Fruit fly (Drosophila melanogaster): ENCODE data around the gene noc.

The noc gene

dm6 chr2L:14496892-14497291 lies 6.2 kb downstream of the noc start:
- TF ChIP-seq Pif1B (GFP tag; optimal IDR thresholded peaks at IDR 0.05): no peak
- no peak for TF ChIP-seq CG8301 (tag; optimal IDR thresholded peaks at IDR 0.05)
- no peak for TF ChIP-seq CG34367 (tag; optimal IDR thresholded peaks at IDR 0.05)
- no peak for TF ChIP-seq CG9948 (tag; optimal IDR thresholded peaks at IDR 0.05)
- no peak for TF ChIP-seq D1 (tag; optimal IDR thresholded peaks at IDR 0.05)
- no peak for TF ChIP-seq CG8159 (tag; optimal IDR thresholded peaks at IDR 0.05)

dm6 chr2L:14497459-14498258 lies 7.0 kb downstream of the noc start:
- TF ChIP-seq Ets98B (GFP tag; IDR thresholded peaks at IDR 0.05) (no peak), Pif1B (GFP tag; optimal IDR thresholded peaks at IDR 0.05) (no peak), D1 (tag; optimal IDR thresholded peaks at IDR 0.05) (no peak), fd96Ca (GFP tag; IDR thresholded peaks at IDR 0.05) (no peak), CG17806 (tag; optimal IDR thresholded peaks at IDR 0.05) (no peak), EcR (GFP tag; optimal IDR thresholded peaks at IDR 0.05) (no peak), CG8301 (tag; optimal IDR thresholded peaks at IDR 0.05) (no peak), CG32121 (GFP tag; IDR thresholded peaks at IDR 0.05) (no peak), CG13204 (GFP tag; optimal IDR thresholded peaks at IDR 0.05) (no peak), CG12605 (GFP tag; IDR thresholded peaks at IDR 0.05) (no peak), CG14655 (GFP tag; optimal IDR thresholded peaks at IDR 0.05) (no peak), gl (tag; optimal IDR thresholded peaks at IDR 0.05) (no peak), CG15710 (tag; optimal IDR thresholded peaks at IDR 0.05) (no peak), CG4496 (GFP tag; IDR thresholded peaks at IDR 0.05) (no peak)

dm6 chr2L:14498445-14499062 lies 7.9 kb downstream of the noc start:
- 0 out of 3 replicates have a peak, but pooled peaks have one; percentile 19 for TF ChIP-seq fd96Ca (GFP tag; IDR thresholded peaks at IDR 0.05)
- no peak for TF ChIP-seq CG34367 (tag; optimal IDR thresholded peaks at IDR 0.05)
- no peak for TF ChIP-seq rn (GFP tag; IDR thresholded peaks at IDR 0.05)
- TF ChIP-seq CG9948 (tag; optimal IDR thresholded peaks at IDR 0.05): no peak

- TF ChIP-seq Pif1A (GFP tag; optimal IDR thresholded peaks at IDR 0.05) (peak; percentile 20), CG14655 (GFP tag; optimal IDR thresholded peaks at IDR 0.05) (no peak), CG8159 (tag; optimal IDR thresholded peaks at IDR 0.05) (peak; percentile 22), gl (tag; optimal IDR thresholded peaks at IDR 0.05) (no peak), CG17806 (tag; optimal IDR thresholded peaks at IDR 0.05) (no peak), CG15710 (tag; optimal IDR thresholded peaks at IDR 0.05) (peak; percentile 5)
These were observed 8.4 kb downstream of the noc start for dm6 chr2L:14499078-14499477.

dm6 chr2L:14499497-14499896 lies 8.8 kb downstream of the noc start:
- TF ChIP-seq CG14655 (GFP tag; optimal IDR thresholded peaks at IDR 0.05) (no peak), CG34367 (tag; optimal IDR thresholded peaks at IDR 0.05) (no peak), gl (tag; optimal IDR thresholded peaks at IDR 0.05) (no peak), CG13204 (GFP tag; optimal IDR thresholded peaks at IDR 0.05) (peak; percentile 29), CG8301 (tag; optimal IDR thresholded peaks at IDR 0.05) (no peak), Pif1A (GFP tag; optimal IDR thresholded peaks at IDR 0.05) (no peak), fd96Ca (GFP tag; IDR thresholded peaks at IDR 0.05) (no peak), D1 (tag; optimal IDR thresholded peaks at IDR 0.05) (no peak), Ets98B (GFP tag; IDR thresholded peaks at IDR 0.05) (peak; percentile 26; the same call in 1 of the 2 replicates), CG17806 (tag; optimal IDR thresholded peaks at IDR 0.05) (no peak), rn (GFP tag; IDR thresholded peaks at IDR 0.05) (no peak), Pif1B (GFP tag; optimal IDR thresholded peaks at IDR 0.05) (no peak), CG10348 (GFP tag; IDR thresholded peaks at IDR 0.05) (no peak)

dm6 chr2L:14500383-14500782 lies 9.7 kb downstream of the noc start:
- TF ChIP-seq CG17806 (tag; optimal IDR thresholded peaks at IDR 0.05) (peak; percentile 1), CG13204 (GFP tag; optimal IDR thresholded peaks at IDR 0.05) (no peak), CG8301 (tag; optimal IDR thresholded peaks at IDR 0.05) (no peak), CG4496 (GFP tag; IDR thresholded peaks at IDR 0.05) (no peak), CG14655 (GFP tag; optimal IDR thresholded peaks at IDR 0.05) (peak; percentile 8), Ets98B (GFP tag; IDR thresholded peaks at IDR 0.05) (no peak), EcR (GFP tag; optimal IDR thresholded peaks at IDR 0.05) (no peak), rn (GFP tag; IDR thresholded peaks at IDR 0.05) (no peak), CG9948 (tag; optimal IDR thresholded peaks at IDR 0.05) (peak; percentile 30), CG34367 (tag; optimal IDR thresholded peaks at IDR 0.05) (no peak), CG15710 (tag; optimal IDR thresholded peaks at IDR 0.05) (peak; percentile 38), CG8159 (tag; optimal IDR thresholded peaks at IDR 0.05) (peak; percentile 25)

All from whole organism, pupa.